Worm (Caenorhabditis elegans): ENCODE data around the gene mcm-5.

- TF ChIP-seq pqm-1 (tag; optimal IDR thresholded peaks at IDR 0.05) = no peak
- no peak for TF ChIP-seq nhr-19 (GFP tag; conservative IDR thresholded peaks at IDR 0.05)
- TF ChIP-seq pag-3 (tag; optimal IDR thresholded peaks at IDR 0.05; ENCODE audit: borderline replicate concordance, insufficient read depth) = no peak
- TF ChIP-seq egl-13 (tag; optimal IDR thresholded peaks at IDR 0.05) = no peak
These were observed 37.3 kb upstream of the mcm-5 start for ce11 chrIII:4328208-4328987.
